Fruit fly (Drosophila melanogaster) whole organism, adult: ENCODE data around the gene Npc2h.

Experiments used
- CG11617 ChIP-seq: fragments of 200-800 bp; sonication (Bioruptor generic); optimal IDR thresholded peaks from 2 replicates; lab custom pipeline; 2017; ENCODE audit warnings: mild to moderate bottlenecking, missing biosample characterization, missing genetic modification reagents, missing genetic modification characterization
- CG12768 ChIP-seq: fragments of 200-800 bp; sonication (Bioruptor generic); optimal IDR thresholded peaks from 2 replicates; lab custom pipeline; 2017; ENCODE audit warnings: missing biosample characterization, missing genetic modification characterization, mild to moderate bottlenecking, moderate library complexity, missing genetic modification reagents
- CG5204 ChIP-seq: fragments of 200-800 bp; sonication (Bioruptor generic); optimal IDR thresholded peaks from 2 replicates; lab custom pipeline; 2016; ENCODE audit warnings: missing biosample characterization, missing genetic modification characterization
- Clk ChIP-seq: fragments of 200-800 bp; sonication (Bioruptor generic); optimal IDR thresholded peaks from 2 replicates; lab custom pipeline; 2017; ENCODE audit warnings: missing biosample characterization, missing genetic modification characterization
- Hr96 ChIP-seq: fragments of 200-800 bp; sonication (Bioruptor generic); optimal IDR thresholded peaks from 2 replicates; lab custom pipeline; 2016; ENCODE audit warnings: missing biosample characterization, missing genetic modification characterization
- Mnt ChIP-seq: fragments of 200-800 bp; sonication (Bioruptor generic); optimal IDR thresholded peaks from 2 replicates; lab custom pipeline; 2016; ENCODE audit warnings: missing biosample characterization, mild to moderate bottlenecking, missing genetic modification characterization
- bab1 ChIP-seq: fragments of 200-800 bp; sonication (Bioruptor generic); optimal IDR thresholded peaks from 3 replicates; lab custom pipeline; 2019; ENCODE audit warnings: missing biosample characterization, mild to moderate bottlenecking, missing genetic modification characterization, moderate library complexity
- cic ChIP-seq: fragments of 200-800 bp; sonication (Bioruptor generic); optimal IDR thresholded peaks from 2 replicates; lab custom pipeline; 2017; ENCODE audit warnings: missing biosample characterization, mild to moderate bottlenecking, missing genetic modification characterization, moderate library complexity

- TF ChIP-seq Clk: no peak
- TF ChIP-seq CG12768: no peak
- no peak for TF ChIP-seq CG5204 (GFP tag; lab: Kevin White, UChicago)
- TF ChIP-seq Hr96 (GFP tag; lab: Kevin White, UChicago): no peak
- TF ChIP-seq cic: no peak
- TF ChIP-seq bab1 (GFP tag; lab: Kevin White, UChicago): no peak
- no peak for TF ChIP-seq CG11617 (GFP tag; lab: Kevin White, UChicago)
- no peak for TF ChIP-seq Mnt (GFP tag; lab: Kevin White, UChicago)
Observed at dm6 chr3R:30762230-30762629, 16.1 kb upstream of the Npc2h start.
